Worm (Caenorhabditis elegans): ENCODE measurements around the gene T10B5.8.

ce11 chrV:1856176-1856575 lies 14.3 kb downstream of the T10B5.8 start, which contains the start of gene T10B5.10:
- TF ChIP-seq ama-1 (optimal IDR thresholded peaks at IDR 0.05) = no peak
- TF ChIP-seq flt-1 (GFP tag; IDR thresholded peaks at IDR 0.05) = no peak
- TF ChIP-seq pes-1 (GFP tag; IDR thresholded peaks at IDR 0.05) = no peak
- TF ChIP-seq hnd-1 (tag; optimal IDR thresholded peaks at IDR 0.05) = no peak
- TF ChIP-seq ceh-36 (tag; optimal IDR thresholded peaks at IDR 0.05) = no peak
- no peak for TF ChIP-seq ets-7 (tag; optimal IDR thresholded peaks at IDR 0.05)
- no peak for TF ChIP-seq sea-1 (GFP tag; conservative IDR thresholded peaks at IDR 0.05)
- no peak for TF ChIP-seq hmg-4 (GFP tag; optimal IDR thresholded peaks at IDR 0.05)
- no peak for TF ChIP-seq ceh-13 (GFP tag; optimal IDR thresholded peaks at IDR 0.05)
- no peak for TF ChIP-seq tbx-37 (GFP tag; conservative IDR thresholded peaks at IDR 0.05)
- no peak for TF ChIP-seq tbx-11 (GFP tag; IDR thresholded peaks at IDR 0.05)
- TF ChIP-seq aly-1 (tag; optimal IDR thresholded peaks at IDR 0.05) = no peak
- no peak for TF ChIP-seq F13C5.2 (tag; optimal IDR thresholded peaks at IDR 0.05)
- TF ChIP-seq tra-4 (tag; optimal IDR thresholded peaks at IDR 0.05) = no peak
